Worm (Caenorhabditis elegans): ENCODE results near the gene ZK287.1.

Gene ZK287.1

DNA sequence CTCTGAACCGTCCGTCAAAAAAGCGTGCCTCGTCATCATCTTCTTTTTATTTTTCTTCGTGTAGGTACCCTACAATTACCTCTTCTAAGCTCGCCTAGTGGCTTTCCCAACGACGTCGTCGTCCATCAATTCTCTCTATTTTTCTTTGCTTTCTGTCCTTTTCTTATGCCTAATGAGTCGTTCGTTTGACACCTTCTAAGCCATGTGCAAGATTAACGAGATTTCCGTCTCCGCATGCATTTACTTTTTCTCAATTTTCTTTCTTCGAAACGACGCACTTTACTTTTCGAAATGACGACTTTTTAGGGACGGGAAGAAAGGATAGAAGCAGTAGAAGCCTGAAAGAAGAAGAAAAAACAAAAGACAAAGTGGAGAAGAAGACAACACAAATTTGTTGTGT, at the start of gene ZK287.1:
Gene ZK287.1, plus strand, starts transcription at position 301 of the 400 bp plus-strand sequence.
- TF ChIP-seq egl-27 (tag; optimal IDR thresholded peaks at IDR 0.05), result peak; percentile 29
- TF ChIP-seq snpc-4 (tag; optimal IDR thresholded peaks at IDR 0.05), result no peak
- peak; percentile 35 for TF ChIP-seq unc-55 (GFP tag; optimal IDR thresholded peaks at IDR 0.05)
- no peak for TF ChIP-seq mab-5 (tag; optimal IDR thresholded peaks at IDR 0.05)
- no peak for TF ChIP-seq Y55F3AM.14 (GFP tag; optimal IDR thresholded peaks at IDR 0.05)
- TF ChIP-seq elt-3 (tag; optimal IDR thresholded peaks at IDR 0.05), result no peak
- TF ChIP-seq unc-39 (tag; optimal IDR thresholded peaks at IDR 0.05), result no peak
- TF ChIP-seq elt-1 (tag; optimal IDR thresholded peaks at IDR 0.05), result no peak
- no peak for TF ChIP-seq nhr-11 (tag; optimal IDR thresholded peaks at IDR 0.05)
- TF ChIP-seq ceh-82 (tag; optimal IDR thresholded peaks at IDR 0.05), result no peak
- TF ChIP-seq zag-1 (tag; optimal IDR thresholded peaks at IDR 0.05), result peak; percentile 28
- TF ChIP-seq mbf-1 (tag; optimal IDR thresholded peaks at IDR 0.05), result no peak

DNA sequence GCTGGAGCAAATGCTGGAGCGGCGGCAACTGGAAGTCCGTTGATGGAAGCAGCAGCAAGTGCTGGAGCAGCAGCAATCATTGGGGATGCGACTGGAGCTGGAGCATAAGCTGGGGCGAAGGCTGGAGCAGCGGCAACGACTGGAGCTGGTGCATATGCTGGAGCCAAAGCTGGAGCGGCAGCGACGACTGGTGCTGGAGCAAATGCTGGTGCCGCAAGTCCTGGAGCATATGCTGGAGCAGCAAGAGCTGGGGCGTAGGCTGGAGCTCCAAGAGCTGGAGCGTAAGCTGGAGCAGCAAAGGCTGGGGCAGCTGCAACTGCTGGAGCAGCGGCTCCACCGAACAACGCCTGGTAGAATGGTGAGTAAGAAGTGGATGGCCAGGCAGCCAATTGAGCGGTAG, 48.1 kb upstream of the ZK287.1 start:
- TF ChIP-seq snpc-4 (tag; optimal IDR thresholded peaks at IDR 0.05) (no peak), ceh-82 (tag; optimal IDR thresholded peaks at IDR 0.05) (no peak), nhr-11 (tag; optimal IDR thresholded peaks at IDR 0.05) (no peak), nhr-237 (tag; optimal IDR thresholded peaks at IDR 0.05) (no peak), F13H6.1 (tag; optimal IDR thresholded peaks at IDR 0.05) (no peak), nhr-23 (tag; optimal IDR thresholded peaks at IDR 0.05) (no peak), ZK546.5 (tag; optimal IDR thresholded peaks at IDR 0.05) (no peak), nhr-21 (tag; optimal IDR thresholded peaks at IDR 0.05) (no peak)

DNA sequence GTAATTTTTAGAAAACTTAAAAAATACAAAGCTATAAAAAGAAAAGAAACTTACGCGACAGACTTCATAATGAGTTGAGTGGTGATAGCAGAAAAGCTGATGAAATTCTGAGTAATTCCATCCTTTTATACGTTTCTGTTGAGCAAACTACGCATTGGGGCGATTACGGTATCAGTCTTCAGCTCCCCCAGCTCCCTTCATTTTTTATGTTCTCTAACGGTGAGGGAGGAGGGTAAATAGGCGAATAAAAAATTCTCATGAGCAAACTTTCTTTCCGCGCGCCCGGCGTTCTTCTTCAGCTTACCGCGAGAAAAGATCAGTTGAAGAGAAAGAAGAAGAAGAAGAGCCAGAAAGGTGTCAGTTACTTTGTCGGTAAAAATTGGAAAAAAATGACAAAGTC, 47.6 kb upstream of the ZK287.1 start, which contains the start of gene idpc-7:
Gene idpc-7, minus strand, starts transcription at position 101 of the 400 bp plus-strand sequence.
- TF ChIP-seq sma-9 (GFP tag; optimal IDR thresholded peaks at IDR 0.05), result no peak
- no peak for TF ChIP-seq sma-9 (tag; optimal IDR thresholded peaks at IDR 0.05)
- no peak for TF ChIP-seq fos-1 (tag; optimal IDR thresholded peaks at IDR 0.05)
- no peak for TF ChIP-seq lin-13 (GFP tag; optimal IDR thresholded peaks at IDR 0.05)
- TF ChIP-seq mdl-1 (tag; optimal IDR thresholded peaks at IDR 0.05), result no peak
- no peak for TF ChIP-seq elt-3 (tag; optimal IDR thresholded peaks at IDR 0.05)
- no peak for TF ChIP-seq lin-39 (tag; optimal IDR thresholded peaks at IDR 0.05)
- TF ChIP-seq mab-5 (tag; optimal IDR thresholded peaks at IDR 0.05), result no peak
- no peak for TF ChIP-seq nhr-25 (tag; optimal IDR thresholded peaks at IDR 0.05)
- TF ChIP-seq peb-1 (tag; optimal IDR thresholded peaks at IDR 0.05), result no peak
- no peak for TF ChIP-seq sma-3 (GFP tag; optimal IDR thresholded peaks at IDR 0.05)
- no peak for TF ChIP-seq R02D3.7 (tag; optimal IDR thresholded peaks at IDR 0.05)
- no peak for TF ChIP-seq C34F6.9 (tag; optimal IDR thresholded peaks at IDR 0.05)
- no peak for TF ChIP-seq aly-2 (tag; optimal IDR thresholded peaks at IDR 0.05)
- no peak for TF ChIP-seq unc-39 (tag; optimal IDR thresholded peaks at IDR 0.05)
- TF ChIP-seq nhr-23 (tag; optimal IDR thresholded peaks at IDR 0.05), result no peak
- TF ChIP-seq zag-1 (tag; optimal IDR thresholded peaks at IDR 0.05), result no peak
- no peak for TF ChIP-seq sem-4 (tag; optimal IDR thresholded peaks at IDR 0.05)
- TF ChIP-seq ZK546.5 (tag; optimal IDR thresholded peaks at IDR 0.05), result no peak

DNA sequence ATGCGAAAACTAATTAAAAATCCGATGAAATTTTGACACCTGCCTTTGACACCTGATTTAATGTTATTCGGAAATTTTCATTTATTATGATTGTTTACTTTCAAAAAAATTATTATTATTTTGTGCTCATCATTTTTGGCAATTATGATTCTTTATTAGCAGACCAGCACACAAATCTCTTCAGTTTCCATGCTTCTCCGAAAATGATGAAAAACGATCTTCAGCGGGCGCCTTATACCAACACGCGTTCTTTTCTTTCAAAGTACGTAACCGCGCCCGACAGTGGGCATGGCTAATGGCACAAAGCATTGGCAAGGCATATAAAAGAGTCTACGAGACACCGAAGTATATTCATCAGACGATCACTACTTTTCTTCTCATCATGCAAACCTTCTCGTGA, 46.6 kb upstream of the ZK287.1 start, which contains the start of gene idpc-6:
Gene idpc-6, plus strand, starts transcription at position 301 of the 400 bp plus-strand sequence.
- TF ChIP-seq ztf-4 (tag; optimal IDR thresholded peaks at IDR 0.05), result no peak
- TF ChIP-seq sem-4 (tag; optimal IDR thresholded peaks at IDR 0.05), result no peak
- TF ChIP-seq lin-11 (tag; optimal IDR thresholded peaks at IDR 0.05), result no peak
- TF ChIP-seq nhr-23 (tag; optimal IDR thresholded peaks at IDR 0.05), result no peak
- no peak for TF ChIP-seq elt-1 (tag; optimal IDR thresholded peaks at IDR 0.05)
- no peak for TF ChIP-seq nhr-12 (tag; optimal IDR thresholded peaks at IDR 0.05)
- TF ChIP-seq elt-3 (tag; optimal IDR thresholded peaks at IDR 0.05), result no peak
- no peak for TF ChIP-seq peb-1 (tag; optimal IDR thresholded peaks at IDR 0.05)
- no peak for TF ChIP-seq F13H6.1 (tag; optimal IDR thresholded peaks at IDR 0.05)
- TF ChIP-seq skn-1 (tag; optimal IDR thresholded peaks at IDR 0.05), result no peak
- TF ChIP-seq sma-9 (GFP tag; optimal IDR thresholded peaks at IDR 0.05), result no peak
- no peak for TF ChIP-seq sma-9 (tag; optimal IDR thresholded peaks at IDR 0.05)
- TF ChIP-seq snpc-4 (tag; optimal IDR thresholded peaks at IDR 0.05), result no peak
- no peak for TF ChIP-seq ZK546.5 (tag; optimal IDR thresholded peaks at IDR 0.05)

ce11 chrV:9620417-9620816, 46.1 kb upstream of the ZK287.1 start:
- TF ChIP-seq nhr-10 (tag; optimal IDR thresholded peaks at IDR 0.05) (no peak), ama-1 (optimal IDR thresholded peaks at IDR 0.05) (no peak), F13H6.1 (tag; optimal IDR thresholded peaks at IDR 0.05) (no peak), snpc-4 (tag; optimal IDR thresholded peaks at IDR 0.05) (no peak), nhr-11 (tag; optimal IDR thresholded peaks at IDR 0.05) (no peak), nhr-129 (tag; optimal IDR thresholded peaks at IDR 0.05) (no peak)

Data from whole organism, L2 larva.